Fruit fly (Drosophila melanogaster) whole organism: ENCODE results near the gene psd.

Experiments used
- CG8478 ChIP-seq: fragments of >200 bp; optimal IDR thresholded peaks from 2 replicates; lab custom pipeline; 2018; ENCODE audit warnings: inconsistent platforms
- Dll ChIP-seq: fragments of >200 bp; optimal IDR thresholded peaks from 2 replicates; lab custom pipeline; 2017
- EcR ChIP-seq, 2 experiments: fragments of >200 bp; optimal IDR thresholded peaks; 2 replicates each; lab custom pipeline; 2017; ENCODE audit warnings: missing biosample characterization in 2 of 2, missing genetic modification characterization in 2 of 2, missing genetic modification reagents in 2 of 2
- pan ChIP-seq: fragments of >200 bp; optimal IDR thresholded peaks from 2 replicates; lab custom pipeline; 2017
- psq ChIP-seq: fragments of >200 bp; optimal IDR thresholded peaks from 2 replicates; lab custom pipeline; 2017
- usp ChIP-seq: fragments of >200 bp; optimal IDR thresholded peaks from 2 replicates; lab custom pipeline; 2017; ENCODE audit warnings: missing biosample characterization, missing genetic modification characterization, mixed read lengths

Gene psd

DNA sequence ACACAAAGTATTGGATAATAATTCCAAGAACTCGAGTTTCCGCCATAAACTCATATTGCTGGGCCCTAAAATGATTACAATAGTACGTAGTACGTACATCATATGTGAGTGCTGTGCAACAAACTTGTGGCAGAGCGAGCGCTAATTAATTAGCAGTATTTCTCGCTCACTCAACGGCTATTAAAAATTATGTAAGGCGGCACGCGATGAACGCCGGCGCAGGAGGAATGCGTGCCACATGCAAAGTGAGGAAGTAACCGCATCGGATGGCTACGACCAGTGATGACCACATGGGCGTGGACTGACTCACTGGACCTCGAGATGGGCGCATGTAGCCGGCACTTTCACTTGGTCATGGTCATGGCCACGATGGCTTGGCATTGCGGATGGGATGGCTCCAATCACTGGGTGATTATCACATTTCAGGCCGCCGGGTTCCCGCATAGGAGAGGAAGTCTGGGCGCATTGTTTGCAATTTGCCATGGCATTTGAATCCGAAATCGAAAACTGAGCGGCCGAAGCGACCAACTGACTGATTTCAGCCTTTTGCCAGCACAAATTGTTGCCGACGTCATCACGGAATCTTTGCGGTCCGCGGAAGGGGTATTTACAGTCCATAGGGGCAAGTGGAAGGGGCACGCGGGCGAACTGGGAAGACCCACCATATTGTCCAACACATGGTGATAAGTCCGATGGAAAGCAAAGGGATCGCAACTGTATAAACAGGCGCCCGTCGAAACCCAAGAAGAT is 3.4 kb downstream of the psd start:
- TF ChIP-seq psq (lab: Kevin White, UChicago), result no peak
- TF ChIP-seq usp (GFP tag; lab: Kevin White, UChicago), result no peak
- no peak for TF ChIP-seq Dll (lab: Kevin White, UChicago)
- TF ChIP-seq CG8478, result no peak

DNA sequence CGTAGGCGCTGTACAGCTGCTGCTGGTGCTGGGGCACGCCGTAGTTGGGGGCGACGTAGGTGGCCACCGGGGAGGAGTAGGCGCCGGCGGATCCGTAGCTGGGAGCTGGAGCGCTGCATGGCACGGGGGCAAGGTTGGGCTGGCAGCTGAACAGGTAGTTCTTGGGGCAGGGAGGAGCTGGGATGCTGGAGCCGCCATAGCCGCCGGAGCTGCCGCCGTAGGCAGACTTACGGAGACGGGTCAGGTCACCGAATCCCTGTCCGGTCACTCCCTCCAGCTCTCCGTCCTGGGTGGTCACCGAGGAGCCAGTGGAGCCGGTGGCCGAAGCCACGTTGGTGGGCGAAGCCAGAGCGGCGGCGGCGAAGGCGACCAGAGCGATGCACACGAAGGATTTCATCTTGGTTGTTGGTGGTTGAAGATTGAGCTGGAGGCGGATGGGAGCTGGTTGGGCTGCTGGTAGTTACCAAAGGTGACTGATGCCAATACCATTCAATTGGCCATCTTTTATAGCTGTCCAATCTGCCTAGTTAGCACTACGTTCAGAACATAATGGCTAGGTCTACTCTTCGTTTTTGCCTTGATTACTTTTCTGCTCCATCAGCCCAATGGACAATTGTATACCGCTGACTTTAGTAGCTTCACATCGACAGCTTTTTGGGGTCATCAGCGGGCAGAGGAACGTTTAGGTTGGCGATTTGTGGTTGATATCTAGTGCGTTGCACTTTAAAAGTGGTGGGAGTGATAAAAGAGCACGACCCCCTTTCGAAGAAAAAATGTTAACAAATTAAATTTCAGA is 4.7 kb downstream of the psd start, which contains the start of gene Vm26Aa:
Gene Vm26Aa (minus strand): TSS at position 478 of the 796 bp plus-strand sequence.
- no peak for TF ChIP-seq usp (GFP tag; lab: Kevin White, UChicago)
- TF ChIP-seq psq (lab: Kevin White, UChicago), result no peak
- TF ChIP-seq EcR (GFP tag; optimal IDR thresholded peaks at IDR 0.05; lab: Kevin White, UChicago), result no peak
- TF ChIP-seq CG8478, result no peak
- no peak for TF ChIP-seq Dll (lab: Kevin White, UChicago)
- TF ChIP-seq pan (lab: Kevin White, UChicago), result no peak

DNA sequence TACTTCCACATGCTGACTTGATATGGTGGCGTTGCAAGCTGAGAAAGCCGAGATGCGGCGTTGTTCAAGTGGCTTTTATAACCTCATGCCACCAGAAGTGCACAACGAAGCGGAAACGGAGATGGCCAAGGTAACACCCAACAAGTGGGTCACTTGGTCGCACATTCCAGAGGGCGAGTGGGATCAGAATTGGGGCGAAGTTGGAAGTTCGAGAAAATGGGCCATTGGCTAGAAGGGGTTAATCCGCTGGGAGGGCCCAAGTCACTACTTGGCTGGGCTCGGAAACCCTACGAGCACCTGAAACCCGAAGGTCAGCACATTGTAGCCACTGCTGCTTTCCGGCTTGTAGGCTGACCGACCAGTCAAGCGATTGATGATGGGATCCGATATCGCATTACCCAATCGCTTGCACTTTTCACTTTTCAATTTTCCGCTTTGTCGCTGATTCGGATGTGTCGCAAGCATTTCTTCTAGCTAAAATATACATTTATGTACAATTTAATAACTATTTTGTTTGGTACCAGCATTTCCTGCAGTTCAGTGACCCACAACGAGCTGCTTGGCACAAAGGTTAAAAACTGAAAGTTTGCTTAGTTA is 6.1 kb downstream of the psd start, which contains the start of gene Vm26Ac:
Gene Vm26Ac (minus strand): TSS at position 51 of the 597 bp plus-strand sequence.
- TF ChIP-seq EcR (GFP tag; optimal IDR thresholded peaks at IDR 0.05; lab: Kevin White, UChicago) (no peak), psq (lab: Kevin White, UChicago) (no peak), usp (GFP tag; lab: Kevin White, UChicago) (no peak), Dll (lab: Kevin White, UChicago) (no peak), pan (lab: Kevin White, UChicago) (no peak), CG8478 (no peak)

DNA sequence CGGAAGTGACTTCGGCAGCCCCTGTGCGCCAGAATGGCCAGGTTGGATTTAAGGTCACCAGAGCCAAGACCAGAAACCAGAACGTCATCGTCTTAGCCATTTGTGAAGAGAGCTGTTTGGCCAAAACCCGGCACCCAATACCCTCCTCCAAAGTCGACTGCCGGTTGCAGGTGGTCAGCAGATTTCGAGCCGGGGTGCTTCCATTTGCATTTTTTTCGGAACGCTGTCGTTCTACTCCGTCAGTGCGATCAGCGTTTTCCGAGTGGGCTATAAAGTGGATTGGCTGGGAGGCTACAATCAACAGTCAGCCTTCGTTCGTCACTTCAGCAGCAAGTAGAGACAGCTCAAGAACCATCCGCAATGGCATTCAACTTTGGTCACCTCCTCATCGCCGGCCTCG is 8.0 kb downstream of the psd start, which contains the start of the genes CG13998 and Vm26Ab:
Gene CG13998 (minus strand): TSS at position 114 of the 400 bp plus-strand sequence.
Gene Vm26Ab (plus strand): TSS at position 299 of the 400 bp plus-strand sequence.
- TF ChIP-seq EcR (GFP tag; optimal IDR thresholded peaks at IDR 0.05; lab: Kevin White, UChicago) (no peak), usp (GFP tag; lab: Kevin White, UChicago) (no peak), psq (lab: Kevin White, UChicago) (no peak), pan (lab: Kevin White, UChicago) (no peak), Dll (lab: Kevin White, UChicago) (no peak), CG8478 (no peak)

DNA sequence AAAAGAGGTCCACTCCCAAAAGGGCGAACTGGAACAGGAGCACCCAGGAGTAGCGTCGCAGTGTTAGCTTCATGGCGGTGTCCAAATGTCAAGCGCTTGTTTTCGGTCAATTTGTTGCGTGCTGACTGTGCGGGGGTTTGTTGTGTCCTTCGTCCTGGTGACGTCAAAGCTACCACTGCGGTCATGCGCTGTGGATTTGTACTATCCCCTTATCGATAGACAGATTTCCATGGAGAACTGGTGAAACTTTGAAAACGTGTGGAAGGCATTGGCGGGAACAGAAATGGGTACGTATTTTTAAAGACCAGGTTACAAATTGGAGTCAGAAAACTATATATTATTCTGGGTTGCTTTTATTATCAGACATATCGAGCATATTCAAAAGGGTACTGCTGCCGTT is 8.6 kb downstream of the psd start, which contains the start of gene CG13999:
Gene CG13999 (minus strand): TSS at position 314 of the 400 bp plus-strand sequence.
- TF ChIP-seq usp (GFP tag; lab: Kevin White, UChicago) (no peak), EcR (GFP tag; optimal IDR thresholded peaks at IDR 0.05; lab: Kevin White, UChicago) (no peak), pan (lab: Kevin White, UChicago) (no peak), Dll (lab: Kevin White, UChicago) (no peak), psq (lab: Kevin White, UChicago) (no peak), CG8478 (no peak)

DNA sequence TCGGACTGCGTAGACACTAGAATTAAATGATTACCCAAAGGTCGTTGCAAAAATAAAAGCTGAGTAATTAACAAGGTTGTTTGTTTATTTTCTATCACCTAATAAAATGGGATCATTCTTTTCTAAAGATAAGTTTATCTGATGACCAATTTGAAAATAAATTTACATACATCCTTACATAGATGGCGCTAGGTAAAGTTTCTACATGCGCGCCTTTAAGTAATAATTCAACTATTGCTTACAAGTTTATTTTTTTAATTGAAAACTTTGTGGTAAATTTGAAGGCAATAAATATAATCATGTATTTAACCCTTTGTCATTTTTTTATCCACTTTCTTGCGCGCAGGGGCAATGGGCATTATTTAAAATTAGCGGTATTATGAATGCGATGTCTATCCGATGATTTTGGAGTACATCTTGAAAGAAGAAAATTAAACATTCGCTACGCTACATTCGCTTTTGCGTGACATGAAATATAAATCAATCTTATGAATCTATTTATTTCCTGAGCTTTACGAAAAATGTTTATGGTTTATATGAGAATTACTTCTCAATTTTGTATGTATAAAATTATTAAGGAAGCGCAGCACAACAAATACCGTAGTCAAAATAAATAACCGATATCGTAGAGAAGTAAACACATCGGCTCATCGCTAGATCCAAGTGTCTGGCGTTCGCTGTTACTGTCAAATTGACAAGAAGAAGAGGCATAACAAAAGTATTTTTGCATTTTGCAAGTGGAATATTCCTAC is 15.8 kb downstream of the psd start, which contains the start of gene CG9044:
Gene CG9044 (plus strand): TSS at position 676 of the 752 bp plus-strand sequence.
- TF ChIP-seq usp (GFP tag; lab: Kevin White, UChicago) (no peak), pan (lab: Kevin White, UChicago) (no peak), psq (lab: Kevin White, UChicago) (no peak)

- TF ChIP-seq EcR (GFP tag; optimal IDR thresholded peaks at IDR 0.05; lab: Kevin White, UChicago), result no peak
- TF ChIP-seq CG8478, result no peak
- TF ChIP-seq Dll (lab: Kevin White, UChicago), result no peak
- no peak for TF ChIP-seq pan (lab: Kevin White, UChicago)
- no peak for TF ChIP-seq psq (lab: Kevin White, UChicago)
- no peak for TF ChIP-seq usp (GFP tag; lab: Kevin White, UChicago)
These were observed 17.2 kb downstream of the psd start for dm6 chr2L:5947504-5947903.

DNA sequence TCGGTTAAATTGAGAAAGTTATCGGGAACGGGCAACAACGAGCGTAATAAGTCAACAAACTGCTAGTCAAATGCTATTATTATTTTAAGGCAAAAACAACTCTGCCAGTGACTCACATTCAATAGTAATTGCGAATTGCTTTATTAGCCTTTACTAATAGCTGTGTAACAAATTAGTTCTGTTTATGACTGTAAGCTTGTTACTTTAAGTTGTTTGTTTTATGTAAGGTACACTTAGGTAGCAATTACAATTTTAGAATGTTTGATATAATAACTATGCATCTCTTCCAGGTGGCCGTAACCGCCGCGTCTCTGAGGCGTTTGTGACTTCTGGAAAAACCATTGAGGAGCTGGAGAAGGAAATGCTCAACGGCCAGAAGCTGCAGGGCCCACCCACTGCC is 18.0 kb downstream of the psd start:
- TF ChIP-seq CG8478 (no peak), EcR (GFP tag; optimal IDR thresholded peaks at IDR 0.05; lab: Kevin White, UChicago) (no peak), pan (lab: Kevin White, UChicago) (no peak), psq (lab: Kevin White, UChicago) (no peak), Dll (lab: Kevin White, UChicago) (no peak), usp (GFP tag; lab: Kevin White, UChicago) (no peak)

dm6 chr2L:5945651-5946547 is 18.9 kb downstream of the psd start:
- TF ChIP-seq usp (GFP tag; lab: Kevin White, UChicago) (no peak), pan (lab: Kevin White, UChicago) (no peak), EcR (GFP tag; optimal IDR thresholded peaks at IDR 0.05; lab: Kevin White, UChicago) (no peak), Dll (lab: Kevin White, UChicago) (no peak), CG8478 (no peak), psq (lab: Kevin White, UChicago) (no peak)
